Fruit fly (Drosophila melanogaster): ENCODE measurements around the gene C1GalTA.

Gene C1GalTA

dm6 chr2L:8921934-8922333, 29.1 kb downstream of the C1GalTA start:
- no peak for TF ChIP-seq Aef1 (GFP tag; IDR thresholded peaks at IDR 0.05)
- no peak for TF ChIP-seq CG5953 (GFP tag; IDR thresholded peaks at IDR 0.05)
- TF ChIP-seq CG7928 (GFP tag; optimal IDR thresholded peaks at IDR 0.05) = no peak
- TF ChIP-seq Drgx (GFP tag; IDR thresholded peaks at IDR 0.05) = peak; percentile 54; the same call in 1 of the 2 replicates
- no peak for TF ChIP-seq az2 (GFP tag; optimal IDR thresholded peaks at IDR 0.05)
- no peak for TF ChIP-seq CG11695 (GFP tag; IDR thresholded peaks at IDR 0.05)
- no peak for TF ChIP-seq NC2α (GFP tag; optimal IDR thresholded peaks at IDR 0.05)
- peak; percentile 5 for TF ChIP-seq Ets65A (GFP tag)
- TF ChIP-seq CG1832 (GFP tag; optimal IDR thresholded peaks at IDR 0.05) = no peak
- no peak for TF ChIP-seq gcm (GFP tag; optimal IDR thresholded peaks at IDR 0.05)
- TF ChIP-seq chinmo (GFP tag; IDR thresholded peaks at IDR 0.05; ENCODE audit: partially characterized antibody) = no peak
- no peak for TF ChIP-seq tgo (GFP tag; IDR thresholded peaks at IDR 0.05)
- TF ChIP-seq CG2199 (GFP tag; IDR thresholded peaks at IDR 0.05) = no peak
- no peak for TF ChIP-seq jumu (GFP tag; optimal IDR thresholded peaks at IDR 0.05)
- no peak for TF ChIP-seq CG16813 (GFP tag; IDR thresholded peaks at IDR 0.05; ENCODE audit: partially characterized antibody)
- TF ChIP-seq pzg (GFP tag; optimal IDR thresholded peaks at IDR 0.05) = no peak

- TF ChIP-seq CG34376 (GFP tag; optimal IDR thresholded peaks at IDR 0.05) = no peak
- TF ChIP-seq GATAe (GFP tag; conservative IDR thresholded peaks at IDR 0.05) = no peak
- no peak for TF ChIP-seq CG3407 (GFP tag; optimal IDR thresholded peaks at IDR 0.05)
- no peak for TF ChIP-seq zf30C (GFP tag; optimal IDR thresholded peaks at IDR 0.05)
- TF ChIP-seq gem (tag; optimal IDR thresholded peaks at IDR 0.05) = peak; percentile 61
- TF ChIP-seq CG31441 (GFP tag; IDR thresholded peaks at IDR 0.05) = peak; percentile 52; the same call in 1 of the 2 replicates
- TF ChIP-seq Bdp1 (GFP tag; optimal IDR thresholded peaks at IDR 0.05) = no peak
- no peak for TF ChIP-seq dpn (GFP tag; optimal IDR thresholded peaks at IDR 0.05)
- TF ChIP-seq HLHmδ (GFP tag; optimal IDR thresholded peaks at IDR 0.05) = no peak
- TF ChIP-seq dati (GFP tag; IDR thresholded peaks at IDR 0.05) = no peak
- TF ChIP-seq CG17361 (GFP tag; IDR thresholded peaks at IDR 0.05) = no peak
- no peak for TF ChIP-seq psq (GFP tag; optimal IDR thresholded peaks at IDR 0.05)
- no peak for TF ChIP-seq Side (GFP tag; optimal IDR thresholded peaks at IDR 0.05)
- no peak for TF ChIP-seq Elba2 (GFP tag; optimal IDR thresholded peaks at IDR 0.05)
- TF ChIP-seq sob (GFP tag; IDR thresholded peaks at IDR 0.05) = no peak
- TF ChIP-seq ranshi (GFP tag; IDR thresholded peaks at IDR 0.05) = 0 out of 2 replicates have a peak, but pooled peaks have one; percentile 9
- TF ChIP-seq eve (GFP tag; optimal IDR thresholded peaks at IDR 0.05) = no peak
- TF ChIP-seq dm (GFP tag; optimal IDR thresholded peaks at IDR 0.05) = no peak
- TF ChIP-seq lola (GFP tag; optimal IDR thresholded peaks at IDR 0.05) = no peak
- no peak for TF ChIP-seq CG10462 (GFP tag; optimal IDR thresholded peaks at IDR 0.05)
- TF ChIP-seq CG4730 (GFP tag; IDR thresholded peaks at IDR 0.05) = no peak
- TF ChIP-seq CG7271 (tag; optimal IDR thresholded peaks at IDR 0.05) = no peak
- no peak for TF ChIP-seq pfk (GFP tag; optimal IDR thresholded peaks at IDR 0.05)
- no peak for TF ChIP-seq CG7963 (GFP tag; IDR thresholded peaks at IDR 0.05; ENCODE audit: partially characterized antibody)
- TF ChIP-seq sna (GFP tag; IDR thresholded peaks at IDR 0.05; ENCODE audit: partially characterized antibody) = no peak
- no peak for TF ChIP-seq ewg (GFP tag; optimal IDR thresholded peaks at IDR 0.05)
- TF ChIP-seq CG7928 (GFP tag; optimal IDR thresholded peaks at IDR 0.05) = no peak
- no peak for TF ChIP-seq tx (GFP tag; optimal IDR thresholded peaks at IDR 0.05)
- no peak for TF ChIP-seq bigmax (GFP tag; optimal IDR thresholded peaks at IDR 0.05)
- peak; percentile 31 for TF ChIP-seq phol (tag; optimal IDR thresholded peaks at IDR 0.05)
- TF ChIP-seq crol (GFP tag; IDR thresholded peaks at IDR 0.05) = no peak
- peak; percentile 4 for TF ChIP-seq Hr3 (GFP tag; optimal IDR thresholded peaks at IDR 0.05)
- TF ChIP-seq Dip3 (GFP tag; optimal IDR thresholded peaks at IDR 0.05) = no peak
- TF ChIP-seq kni (GFP tag; optimal IDR thresholded peaks at IDR 0.05) = no peak
- peak; percentile 51 for TF ChIP-seq CG17359 (tag; optimal IDR thresholded peaks at IDR 0.05)
- TF ChIP-seq B-H1 (GFP tag; IDR thresholded peaks at IDR 0.05) = no peak
- no peak for TF ChIP-seq Nf-YC (tag; optimal IDR thresholded peaks at IDR 0.05)
Measured at dm6 chr2L:8920294-8920693, 30.7 kb downstream of the C1GalTA start.

All from whole organism, embryonic.